Worm (Caenorhabditis elegans) whole organism, L3 larva: ENCODE measurements around the gene T01G5.6.
"Not testable (repeated sequence)": the region's sequence is repeated elsewhere in the genome, so short reads cannot be mapped to it uniquely, and the experiment has no call there.

ENCODE experiments used
- R02D3.7 ChIP-seq: fragments of 150-350 bp; optimal IDR thresholded peaks from 2 replicates; lab custom pipeline; 2014; ENCODE audit warnings: missing biosample characterization, missing genetic modification characterization
- aly-2 ChIP-seq: fragments of 150-350 bp; optimal IDR thresholded peaks from 2 replicates; lab custom pipeline; 2014; ENCODE audit warnings: missing biosample characterization, missing genetic modification characterization
- ama-1 ChIP-seq: fragments of 150-350 bp; optimal IDR thresholded peaks from 2 replicates; lab custom pipeline; 2018
- ceh-16 ChIP-seq: sonication (generic microtip); optimal IDR thresholded peaks from 2 replicates; lab custom pipeline; 2017; ENCODE audit warnings: missing biosample characterization, missing genetic modification characterization
- ceh-28 ChIP-seq: fragments of 150-350 bp; optimal IDR thresholded peaks from 2 replicates; lab custom pipeline; 2014; ENCODE audit warnings: missing biosample characterization, missing genetic modification reagents, missing genetic modification characterization
- ceh-82 ChIP-seq: fragments of 150-350 bp; optimal IDR thresholded peaks from 2 replicates; lab custom pipeline; 2014; ENCODE audit warnings: missing biosample characterization, missing genetic modification characterization
- egl-5 ChIP-seq: fragments of 150-350 bp; optimal IDR thresholded peaks from 2 replicates; lab custom pipeline; 2017; ENCODE audit warnings: missing biosample characterization, missing genetic modification reagents, missing genetic modification characterization, inconsistent platforms
- elt-1 ChIP-seq: fragments of 150-350 bp; optimal IDR thresholded peaks from 2 replicates; lab custom pipeline; 2014; ENCODE audit warnings: missing biosample characterization, missing genetic modification characterization
- elt-2 ChIP-seq: sonication (generic microtip); optimal IDR thresholded peaks from 2 replicates; lab custom pipeline; 2016; ENCODE audit warnings: missing genetic modification reagents, mild to moderate bottlenecking, missing genetic modification characterization, missing compliant biosample characterization
- elt-3 ChIP-seq, 3 experiments: fragments of 150-350 bp in 1 of 3; sonication (generic microtip) in 2 of 3; optimal IDR thresholded peaks; 2 replicates in 2 of 3; 4 replicates in 1 of 3; lab custom pipeline; 2014 to 2017; ENCODE audit warnings: missing biosample characterization in 3 of 3, missing genetic modification characterization in 3 of 3
- eor-1 ChIP-seq, 2 experiments: fragments of 150-350 bp; optimal IDR thresholded peaks; 2 replicates each; lab custom pipeline; 2014 to 2018; ENCODE audit warnings: missing biosample characterization in 2 of 2, missing genetic modification characterization in 2 of 2
- fkh-2 ChIP-seq: fragments of 150-350 bp; optimal IDR thresholded peaks from 2 replicates; lab custom pipeline; 2014; ENCODE audit warnings: missing biosample characterization, missing genetic modification reagents, missing genetic modification characterization
- fos-1 ChIP-seq: fragments of 150-350 bp; optimal IDR thresholded peaks from 2 replicates; lab custom pipeline; 2014; ENCODE audit warnings: missing biosample characterization, missing genetic modification characterization
- jun-1 ChIP-seq: fragments of 150-350 bp; optimal IDR thresholded peaks from 2 replicates; lab custom pipeline; 2014; ENCODE audit warnings: missing biosample characterization, missing genetic modification reagents, missing genetic modification characterization
- lin-39 ChIP-seq: fragments of 150-350 bp; optimal IDR thresholded peaks from 2 replicates; lab custom pipeline; 2018; ENCODE audit warnings: missing biosample characterization, missing genetic modification reagents, missing genetic modification characterization
- lsy-12 ChIP-seq: sonication (generic microtip); optimal IDR thresholded peaks from 2 replicates; lab custom pipeline; 2016; ENCODE audit warnings: mild to moderate bottlenecking, missing genetic modification characterization, missing compliant biosample characterization
- mdl-1 ChIP-seq: fragments of 150-350 bp; optimal IDR thresholded peaks from 2 replicates; lab custom pipeline; 2014; ENCODE audit warnings: missing biosample characterization, missing genetic modification characterization
- mml-1 ChIP-seq: fragments of 150-350 bp; sonication (generic microtip); optimal IDR thresholded peaks from 3 replicates; lab custom pipeline; 2014; ENCODE audit warnings: missing biosample characterization, missing genetic modification characterization
- nfya-1 ChIP-seq: sonication (generic microtip); optimal IDR thresholded peaks from 2 replicates; lab custom pipeline; 2017; ENCODE audit warnings: missing genetic modification characterization, mild to moderate bottlenecking, missing compliant biosample characterization, antibody characterized with exemption, moderate library complexity; ENCODE audit not compliant: insufficient read depth
- nhr-25 ChIP-seq: sonication (generic microtip); optimal IDR thresholded peaks from 2 replicates; lab custom pipeline; 2017; ENCODE audit warnings: missing biosample characterization, missing genetic modification characterization
- nhr-28 ChIP-seq: fragments of 150-350 bp; optimal IDR thresholded peaks from 2 replicates; lab custom pipeline; 2014; ENCODE audit warnings: missing biosample characterization, missing genetic modification characterization
- nhr-76 ChIP-seq: fragments of 150-350 bp; sonication (generic microtip); optimal IDR thresholded peaks from 5 replicates; lab custom pipeline; 2014; ENCODE audit warnings: missing biosample characterization, missing genetic modification characterization
- nhr-77 ChIP-seq: fragments of 150-350 bp; optimal IDR thresholded peaks from 2 replicates; lab custom pipeline; 2014; ENCODE audit warnings: missing biosample characterization, missing genetic modification characterization
- pqm-1 ChIP-seq: fragments of 150-350 bp; optimal IDR thresholded peaks from 2 replicates; lab custom pipeline; 2017; ENCODE audit warnings: missing biosample characterization, missing genetic modification characterization, inconsistent platforms
- sea-2 ChIP-seq: fragments of 150-350 bp; sonication (generic microtip); optimal IDR thresholded peaks from 4 replicates; lab custom pipeline; 2014; ENCODE audit warnings: missing biosample characterization, missing genetic modification reagents, missing genetic modification characterization
- skn-1 ChIP-seq: fragments of 150-350 bp; optimal IDR thresholded peaks from 2 replicates; lab custom pipeline; 2014; ENCODE audit warnings: missing biosample characterization, missing genetic modification characterization
- snpc-4 ChIP-seq: fragments of 150-350 bp; optimal IDR thresholded peaks from 2 replicates; lab custom pipeline; 2014; ENCODE audit warnings: missing biosample characterization, missing genetic modification characterization
- tbx-2 ChIP-seq: sonication (generic microtip); optimal IDR thresholded peaks from 2 replicates; lab custom pipeline; 2016; ENCODE audit warnings: mild to moderate bottlenecking, missing genetic modification characterization, missing compliant biosample characterization
- unc-39 ChIP-seq: sonication (generic microtip); optimal IDR thresholded peaks from 4 replicates; lab custom pipeline; 2017; ENCODE audit warnings: missing biosample characterization, missing genetic modification characterization
- unc-62 ChIP-seq: fragments of 150-350 bp; sonication (generic microtip); optimal IDR thresholded peaks from 4 replicates; lab custom pipeline; 2014; ENCODE audit warnings: missing biosample characterization, missing genetic modification reagents, missing genetic modification characterization
- zag-1 ChIP-seq: fragments of 150-350 bp; optimal IDR thresholded peaks from 2 replicates; lab custom pipeline; 2014; ENCODE audit warnings: missing biosample characterization, missing genetic modification characterization
- ztf-11 ChIP-seq: fragments of 150-350 bp; optimal IDR thresholded peaks from 2 replicates; lab custom pipeline; 2014; ENCODE audit warnings: missing biosample characterization, missing genetic modification characterization
- ztf-4 ChIP-seq: fragments of 150-350 bp; optimal IDR thresholded peaks from 2 replicates; lab custom pipeline; 2014; ENCODE audit warnings: missing biosample characterization, missing genetic modification characterization

The T01G5.6 gene

DNA sequence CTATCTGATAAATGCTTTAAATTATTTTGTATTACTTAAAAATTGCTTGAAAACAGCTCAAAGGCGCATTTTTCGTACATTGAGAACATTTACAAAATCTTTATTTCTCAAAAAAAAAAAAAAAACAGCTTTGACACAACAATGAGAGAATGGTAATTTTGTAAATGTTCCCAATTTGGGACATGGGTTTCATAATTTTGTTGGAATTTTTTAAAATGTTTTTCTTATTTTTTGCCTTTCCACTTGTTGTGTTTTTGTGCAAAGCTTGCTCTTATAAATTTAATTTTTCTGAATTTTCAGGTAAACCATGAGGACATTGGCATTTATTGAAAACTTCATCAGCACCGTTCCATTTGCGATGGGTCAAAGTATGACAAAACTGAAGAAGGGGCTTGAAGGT, 2.2 kb downstream of the T01G5.6 start, which contains the start of gene T01G5.7:
T01G5.7 (plus strand) TSS at position 301 of the 400 bp plus-strand sequence.
- TF ChIP-seq nhr-25 (tag; lab: Kevin White, UChicago) (no peak), ceh-28 (tag; lab: Kevin White, UChicago) (no peak), ceh-82 (tag; lab: Kevin White, UChicago) (no peak), zag-1 (tag; lab: Kevin White, UChicago) (no peak), egl-5 (tag; lab: Kevin White, UChicago) (no peak), unc-39 (tag; lab: Kevin White, UChicago) (no peak), nhr-77 (tag; lab: Kevin White, UChicago) (no peak), elt-1 (tag; lab: Kevin White, UChicago) (no peak), fos-1 (tag; lab: Kevin White, UChicago) (no peak), ztf-4 (tag; lab: Kevin White, UChicago) (no peak), lsy-12 (tag; lab: Kevin White, UChicago) (no peak), unc-62 (no peak), elt-3 (tag; optimal IDR thresholded peaks at IDR 0.05; lab: Kevin White, UChicago) (no peak)

DNA sequence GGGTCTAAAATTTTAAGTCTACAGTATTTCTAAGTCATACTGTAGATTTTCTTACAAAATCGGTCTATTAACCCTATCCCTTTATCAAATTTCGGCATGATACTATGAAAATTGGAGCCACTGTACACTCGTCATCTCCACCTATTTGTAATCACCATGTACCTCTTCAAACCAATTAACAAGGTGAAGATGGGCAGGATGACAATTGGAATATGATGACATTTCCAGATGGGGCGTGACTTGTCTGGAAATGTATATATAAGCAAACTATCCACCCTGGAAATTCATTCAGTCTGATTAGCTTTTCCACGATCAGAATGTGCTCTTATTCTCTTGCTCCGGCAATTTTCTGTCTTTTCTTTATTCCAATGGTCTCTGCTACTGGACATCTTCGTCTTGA, 4.6 kb downstream of the T01G5.6 start, which contains the start of gene Y75B12A.2:
Y75B12A.2 (plus strand) TSS at position 301 of the 400 bp plus-strand sequence.
- TF ChIP-seq aly-2 (tag; lab: Kevin White, UChicago) = no peak
- TF ChIP-seq lsy-12 (tag; lab: Kevin White, UChicago) = no peak
- no peak for TF ChIP-seq ceh-82 (tag; lab: Kevin White, UChicago)
- TF ChIP-seq ztf-11 (tag; lab: Kevin White, UChicago) = no peak
- TF ChIP-seq unc-62 = no peak
- no peak for TF ChIP-seq jun-1 (tag; lab: Kevin White, UChicago)
- TF ChIP-seq ceh-16 (tag; lab: Kevin White, UChicago) = no peak
- TF ChIP-seq elt-2 (tag; lab: Kevin White, UChicago) = no peak
- TF ChIP-seq R02D3.7 (tag; lab: Kevin White, UChicago) = no peak
- no peak for TF ChIP-seq egl-5 (tag; lab: Kevin White, UChicago)
- TF ChIP-seq, all 47 proteins: peak for 0

DNA sequence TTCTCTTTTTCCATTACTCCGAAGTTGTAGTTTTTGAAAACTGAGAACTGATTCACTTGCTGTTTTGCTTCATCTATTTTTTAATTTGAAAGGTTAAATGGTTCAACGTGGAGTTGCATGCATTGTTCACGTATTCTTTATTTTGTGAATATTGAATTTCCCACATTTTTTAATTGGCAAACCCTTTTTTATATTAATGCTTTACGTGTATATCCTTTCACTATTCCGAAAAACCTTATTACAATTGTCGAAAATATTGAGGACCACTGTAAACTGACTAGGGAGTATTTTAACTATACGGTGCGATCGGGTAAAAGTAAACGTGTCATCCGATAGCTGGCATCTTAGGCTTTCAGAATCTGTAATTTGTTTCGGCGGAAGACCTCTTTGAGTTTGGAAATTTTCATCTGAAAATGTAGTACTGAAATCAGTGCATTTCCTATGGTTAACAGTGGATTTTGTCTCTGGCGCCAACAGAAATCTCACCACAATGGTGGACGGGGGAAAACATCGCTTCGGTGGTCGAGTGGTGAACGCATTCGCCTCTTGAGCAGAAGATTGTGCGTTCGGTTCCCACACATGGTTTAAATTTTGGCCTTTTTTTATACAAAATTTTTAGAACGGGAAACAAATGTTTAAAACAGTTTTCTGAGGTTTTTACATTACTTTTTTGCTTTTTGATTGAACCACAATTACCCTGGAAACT, 7.8 kb downstream of the T01G5.6 start, which contains the start of gene C01G10.14:
C01G10.14 (minus strand) TSS at position 51 of the 706 bp plus-strand sequence.
- not testable (repeated sequence) for TF ChIP-seq lin-39 (tag; lab: Kevin White, UChicago); skn-1 (tag; lab: Kevin White, UChicago); sea-2 (GFP tag; lab: Kevin White, UChicago)

DNA sequence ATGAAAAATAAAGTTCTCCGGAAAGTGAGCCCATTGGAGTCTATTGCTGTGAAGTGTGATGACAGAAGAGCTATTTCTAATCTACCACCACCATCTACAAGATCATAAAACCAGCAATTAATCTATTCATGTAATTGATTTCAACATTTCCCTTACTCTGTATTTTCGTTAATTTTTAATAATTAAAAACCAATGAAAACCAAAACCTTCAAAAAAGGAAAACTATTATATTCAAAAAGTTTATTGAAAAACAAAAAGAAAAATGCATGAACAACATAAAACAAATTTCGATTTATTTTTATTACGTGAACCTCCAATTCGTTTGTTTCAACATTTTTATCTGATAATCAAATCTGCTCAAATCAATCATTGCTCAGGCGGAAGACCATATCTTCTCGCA, 14.4 kb downstream of the T01G5.6 start, which contains the start of gene C01G10.1:
C01G10.1 (plus strand) TSS at position 301 of the 400 bp plus-strand sequence.
- no peak for TF ChIP-seq fkh-2 (tag; lab: Kevin White, UChicago)
- TF ChIP-seq mdl-1 (tag; lab: Kevin White, UChicago) = no peak
- no peak for TF ChIP-seq nhr-28 (tag; lab: Kevin White, UChicago)
- TF ChIP-seq R02D3.7 (tag; lab: Kevin White, UChicago) = no peak
- no peak for TF ChIP-seq elt-3 (tag; optimal IDR thresholded peaks at IDR 0.05; lab: Kevin White, UChicago)
- no peak for TF ChIP-seq elt-1 (tag; lab: Kevin White, UChicago)
- no peak for TF ChIP-seq eor-1 (tag; optimal IDR thresholded peaks at IDR 0.05; lab: Kevin White, UChicago)
- TF ChIP-seq pqm-1 = no peak
- TF ChIP-seq fos-1 (tag; lab: Kevin White, UChicago) = no peak
- TF ChIP-seq ama-1 (lab: Kevin White, UChicago) = no peak
- no peak for TF ChIP-seq nfya-1 (tag; lab: Kevin White, UChicago)
- no peak for TF ChIP-seq aly-2 (tag; lab: Kevin White, UChicago)
- TF ChIP-seq tbx-2 (tag; lab: Kevin White, UChicago) = no peak
- no peak for TF ChIP-seq lsy-12 (tag; lab: Kevin White, UChicago)
- no peak for TF ChIP-seq snpc-4 (tag; lab: Kevin White, UChicago)
- TF ChIP-seq mml-1 = no peak
- TF ChIP-seq sea-2 (GFP tag; lab: Kevin White, UChicago) = no peak
- TF ChIP-seq nhr-25 (tag; lab: Kevin White, UChicago) = no peak
- no peak for TF ChIP-seq nhr-76 (tag; lab: Kevin White, UChicago)
